Fruit fly (Drosophila melanogaster) S2 (cell line): ENCODE measurements around the gene CG32647.

Experiments
- CG8478 ChIP-seq: fragments of >200 bp; optimal IDR thresholded peaks from 2 replicates; lab custom pipeline; 2018
- CTCF ChIP-seq, 2 experiments: fragments of >200 bp; optimal IDR thresholded peaks; 2 replicates each; lab custom pipeline; 2018

- TF ChIP-seq CTCF (optimal IDR thresholded peaks at IDR 0.05; lab: Kevin White, UChicago) (no peak), CG8478 (lab: Kevin White, UChicago) (no peak)
These were observed 31.0 kb downstream of the CG32647 start for dm6 chrX:12753602-12754347.
